Fruit fly (Drosophila melanogaster) S2 (cell line): ENCODE results near the gene rno.

ENCODE experiments used
- CG8478 ChIP-seq: fragments of >200 bp; optimal IDR thresholded peaks from 2 replicates; lab custom pipeline; 2018
- CTCF ChIP-seq, 2 experiments: fragments of >200 bp; optimal IDR thresholded peaks; 2 replicates each; lab custom pipeline; 2018

DNA sequence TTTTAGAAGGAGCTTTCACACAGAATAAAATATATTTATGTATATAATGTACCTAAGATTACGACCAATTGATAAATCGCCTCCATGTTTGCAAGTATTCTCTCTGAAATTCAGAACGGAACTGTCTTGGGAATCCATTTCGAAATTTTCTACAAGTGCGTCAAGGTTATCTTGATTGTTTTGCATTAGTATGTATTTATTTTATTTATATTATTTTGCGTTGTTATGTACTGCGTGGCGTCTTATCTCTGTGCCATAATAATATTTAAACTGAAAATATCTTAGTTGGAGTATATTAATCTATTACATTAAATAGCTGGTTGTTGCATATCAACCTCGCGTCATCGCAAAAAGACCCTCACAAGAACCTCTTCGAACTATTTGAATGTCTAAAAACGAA, 31.9 kb upstream of the rno start, which contains the start of gene CG42846:
- TF ChIP-seq CG8478 (lab: Kevin White, UChicago), result no peak
- TF ChIP-seq CTCF (optimal IDR thresholded peaks at IDR 0.05; lab: Kevin White, UChicago), result no peak
